Worm (Caenorhabditis elegans): ENCODE results near the gene F43D2.6.

DNA sequence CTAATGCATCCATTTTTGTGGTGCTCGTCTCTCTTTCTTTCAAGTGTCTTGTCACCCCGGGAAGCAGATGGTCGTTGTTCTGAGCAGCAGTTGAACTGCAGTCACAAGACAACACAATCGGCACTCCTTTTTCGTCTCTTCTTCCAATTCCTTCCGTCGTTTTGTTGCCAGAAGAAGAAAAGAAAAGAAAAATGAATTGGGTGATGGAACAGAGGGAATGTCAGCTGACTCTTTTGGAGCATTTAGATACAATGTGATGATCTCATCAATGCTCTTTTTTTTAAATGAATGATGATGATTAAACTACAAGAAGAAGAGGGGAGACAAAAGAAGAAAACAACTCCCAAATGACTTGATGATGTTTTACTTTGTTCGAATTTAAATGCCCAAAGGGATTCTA lies 14.9 kb upstream of the F43D2.6 start:
- no peak for TF ChIP-seq snpc-4 (tag; optimal IDR thresholded peaks at IDR 0.05)
- no peak for TF ChIP-seq ztf-4 (tag; optimal IDR thresholded peaks at IDR 0.05)
- TF ChIP-seq sem-4 (tag; optimal IDR thresholded peaks at IDR 0.05), result peak; percentile 31
- TF ChIP-seq peb-1 (tag; optimal IDR thresholded peaks at IDR 0.05), result no peak
- no peak for TF ChIP-seq ztf-11 (tag; optimal IDR thresholded peaks at IDR 0.05)
- TF ChIP-seq nhr-77 (tag; optimal IDR thresholded peaks at IDR 0.05), result no peak
